Fruit fly (Drosophila melanogaster): Measurements from ENCODE around the gene CG33170.

CG33170 gene

dm6 chr3L:22878723-22879343 lies 14.4 kb downstream of the CG33170 start, which contains the start of the genes Chro and Ssl1 (continued):
- TF ChIP-seq ken (GFP tag; IDR thresholded peaks at IDR 0.05), result peak; percentile 100
- TF ChIP-seq CG2712 (tag; optimal IDR thresholded peaks at IDR 0.05), result peak; percentile 100
- peak; percentile 99 for TF ChIP-seq p53 (GFP tag; optimal IDR thresholded peaks at IDR 0.05)
- TF ChIP-seq phol (tag; optimal IDR thresholded peaks at IDR 0.05), result peak; percentile 100
- peak; percentile 100 for TF ChIP-seq Fer3 (tag; optimal IDR thresholded peaks at IDR 0.05)
- peak; percentile 100 for TF ChIP-seq Mes4 (GFP tag; optimal IDR thresholded peaks at IDR 0.05)
- TF ChIP-seq Sox100B (GFP tag; optimal IDR thresholded peaks at IDR 0.05), result peak; percentile 100
- TF ChIP-seq CG8388 (GFP tag; optimal IDR thresholded peaks at IDR 0.05), result peak; percentile 100
- peak; percentile 100 for TF ChIP-seq klu (GFP tag; IDR thresholded peaks at IDR 0.05)
- peak; percentile 100 for TF ChIP-seq CG30431 (GFP tag; optimal IDR thresholded peaks at IDR 0.05)
- TF ChIP-seq Doc2 (GFP tag; IDR thresholded peaks at IDR 0.05), result peak; percentile 99
- TF ChIP-seq CG3995 (GFP tag; optimal IDR thresholded peaks at IDR 0.05), result peak; percentile 90
- peak; percentile 100 for TF ChIP-seq dpn (GFP tag; optimal IDR thresholded peaks at IDR 0.05)
- TF ChIP-seq Hand (GFP tag; optimal IDR thresholded peaks at IDR 0.05), result peak; percentile 99
- peak; percentile 98 to 100 for TF ChIP-seq eve (GFP tag; optimal IDR thresholded peaks at IDR 0.05)
- peak; percentile 100 for TF ChIP-seq wor (GFP tag; IDR thresholded peaks at IDR 0.05)
- peak; percentile 100 for TF ChIP-seq Gsc (GFP tag; IDR thresholded peaks at IDR 0.05)
- TF ChIP-seq HmgZ (tag; optimal IDR thresholded peaks at IDR 0.05), result peak; percentile 100
- TF ChIP-seq ATbp (GFP tag; optimal IDR thresholded peaks at IDR 0.05), result peak; percentile 100
- peak; percentile 100 for TF ChIP-seq sens (GFP tag)
- peak; percentile 100 for TF ChIP-seq ems (GFP tag; optimal IDR thresholded peaks at IDR 0.05)
- TF ChIP-seq CG1024 (GFP tag; IDR thresholded peaks at IDR 0.05), result peak; percentile 98
- TF ChIP-seq CG18599 (GFP tag; optimal IDR thresholded peaks at IDR 0.05), result peak; percentile 100
- peak; percentile 100 for TF ChIP-seq sisA (GFP tag; IDR thresholded peaks at IDR 0.05)
- peak; percentile 100 for TF ChIP-seq gcm (GFP tag; optimal IDR thresholded peaks at IDR 0.05)
- peak; percentile 100 for TF ChIP-seq CG18476 (GFP tag; optimal IDR thresholded peaks at IDR 0.05)
- peak; percentile 100 for TF ChIP-seq maf-S (GFP tag; optimal IDR thresholded peaks at IDR 0.05)
- TF ChIP-seq CG4328 (GFP tag; optimal IDR thresholded peaks at IDR 0.05), result peak; percentile 98
- peak; percentile 87 for TF ChIP-seq bigmax (GFP tag; optimal IDR thresholded peaks at IDR 0.05)
- peak; percentile 100 for TF ChIP-seq sim (GFP tag; IDR thresholded peaks at IDR 0.05)
- TF ChIP-seq CG2889 (GFP tag; IDR thresholded peaks at IDR 0.05), result peak; percentile 100
- peak; percentile 100 for TF ChIP-seq CG13424 (tag; optimal IDR thresholded peaks at IDR 0.05)
- TF ChIP-seq crol (GFP tag; IDR thresholded peaks at IDR 0.05), result peak; percentile 93
- peak; percentile 100 for TF ChIP-seq CG4617 (GFP tag; optimal IDR thresholded peaks at IDR 0.05; ENCODE audit: borderline replicate concordance)
- TF ChIP-seq CG32532 (GFP tag; IDR thresholded peaks at IDR 0.05), result peak; percentile 100
- peak; percentile 100 for TF ChIP-seq CG10979 (tag; optimal IDR thresholded peaks at IDR 0.05)
- peak; percentile 96 for TF ChIP-seq CG6654 (GFP tag; optimal IDR thresholded peaks at IDR 0.05)
- TF ChIP-seq hth (optimal IDR thresholded peaks at IDR 0.05), result no peak
- peak; percentile 100 for TF ChIP-seq tap (tag; optimal IDR thresholded peaks at IDR 0.05)
- no peak for TF ChIP-seq CG2129 (GFP tag; IDR thresholded peaks at IDR 0.05; ENCODE audit: partially characterized antibody)
- TF ChIP-seq Asciz (GFP tag; optimal IDR thresholded peaks at IDR 0.05), result peak; percentile 100
- TF ChIP-seq gce (GFP tag; IDR thresholded peaks at IDR 0.05), result peak; percentile 99
- TF ChIP-seq E2f1 (GFP tag; IDR thresholded peaks at IDR 0.05), result peak; percentile 100
- TF ChIP-seq Xrp1 (GFP tag; IDR thresholded peaks at IDR 0.05), result peak; percentile 100
- peak; percentile 99 for TF ChIP-seq CG15601 (tag; optimal IDR thresholded peaks at IDR 0.05)
- TF ChIP-seq CG7271 (tag; optimal IDR thresholded peaks at IDR 0.05), result peak; percentile 99
- TF ChIP-seq ewg (GFP tag; optimal IDR thresholded peaks at IDR 0.05), result peak; percentile 100
- TF ChIP-seq CG15011 (GFP tag; optimal IDR thresholded peaks at IDR 0.05), result peak; percentile 100
- TF ChIP-seq CG7357 (GFP tag; IDR thresholded peaks at IDR 0.05), result peak; percentile 99
- peak; percentile 100 for TF ChIP-seq sima (GFP tag; optimal IDR thresholded peaks at IDR 0.05)

All from whole organism, embryonic.